Fruit fly (Drosophila melanogaster) whole organism, prepupa: ENCODE results near the gene skd.
A peak's percentile ranks its signal among the peaks of the same experiment; 100 is the strongest.

Experiments
- Blimp-1 ChIP-seq: fragments of 200-800 bp; sonication (Bioruptor generic); optimal IDR thresholded peaks from 3 replicates; lab custom pipeline; 2017; ENCODE audit warnings: missing biosample characterization, missing genetic modification characterization, mild to moderate bottlenecking, moderate library complexity, missing genetic modification reagents
- CG10631 ChIP-seq: fragments of 200-800 bp; sonication (Bioruptor generic); optimal IDR thresholded peaks from 2 replicates; lab custom pipeline; 2016; ENCODE audit warnings: missing biosample characterization, missing genetic modification characterization
- CG10669 ChIP-seq: fragments of 200-800 bp; sonication (Bioruptor generic); optimal IDR thresholded peaks from 3 replicates; lab custom pipeline; 2018; ENCODE audit warnings: missing biosample characterization, mild to moderate bottlenecking, missing genetic modification characterization, moderate library complexity
- CG11294 ChIP-seq: fragments of 200-800 bp; sonication (Bioruptor generic); IDR thresholded peaks from 2 replicates; pipeline ENCODE4 v1.3.6; 2022; ENCODE audit warnings: missing biosample characterization, missing genetic modification characterization
- CG15336 ChIP-seq: fragments of 200-800 bp; sonication (Bioruptor generic); IDR thresholded peaks from 2 replicates; pipeline ENCODE4 v1.3.6; 2022; ENCODE audit warnings: missing biosample characterization, missing genetic modification characterization
- CG1621 ChIP-seq: fragments of 200-800 bp; sonication (Bioruptor generic); optimal IDR thresholded peaks from 3 replicates; lab custom pipeline; 2018; ENCODE audit warnings: missing biosample characterization, mild to moderate bottlenecking, missing genetic modification characterization
- CG3032 ChIP-seq: fragments of 200-800 bp; optimal IDR thresholded peaks from 2 replicates; lab custom pipeline; 2019; ENCODE audit warnings: missing biosample characterization, mild to moderate bottlenecking, missing genetic modification characterization, moderate library complexity
- CG32006 ChIP-seq: fragments of 200-800 bp; sonication (Bioruptor generic); optimal IDR thresholded peaks from 3 replicates; lab custom pipeline; 2017; ENCODE audit warnings: missing biosample characterization, mild to moderate bottlenecking, missing genetic modification characterization
- CG3919 ChIP-seq: fragments of 200-800 bp; sonication (Bioruptor generic); optimal IDR thresholded peaks from 3 replicates; lab custom pipeline; 2016; ENCODE audit warnings: missing biosample characterization, missing genetic modification characterization
- CG4318 ChIP-seq: fragments of 200-800 bp; sonication (Bioruptor generic); optimal IDR thresholded peaks from 3 replicates; lab custom pipeline; 2017; ENCODE audit warnings: missing biosample characterization, mild to moderate bottlenecking, missing genetic modification characterization
- CG6276 ChIP-seq: fragments of 200-800 bp; sonication (Bioruptor generic); optimal IDR thresholded peaks from 2 replicates; lab custom pipeline; 2017; ENCODE audit warnings: missing biosample characterization, mild to moderate bottlenecking, missing genetic modification characterization
- CG6792 ChIP-seq: fragments of 200-800 bp; sonication (Bioruptor generic); optimal IDR thresholded peaks from 3 replicates; lab custom pipeline; 2016; ENCODE audit warnings: missing biosample characterization, missing genetic modification characterization
- CG6808 ChIP-seq: fragments of 200-800 bp; sonication (Bioruptor generic); optimal IDR thresholded peaks from 3 replicates; lab custom pipeline; 2017; ENCODE audit warnings: missing biosample characterization, missing genetic modification characterization, mild to moderate bottlenecking, moderate library complexity, missing genetic modification reagents
- CG6854 ChIP-seq: fragments of 200-800 bp; sonication (Bioruptor generic); optimal IDR thresholded peaks from 2 replicates; lab custom pipeline; 2017; ENCODE audit warnings: missing biosample characterization, mild to moderate bottlenecking, missing genetic modification characterization
- CG7368 ChIP-seq: fragments of 200-800 bp; sonication (Bioruptor generic); optimal IDR thresholded peaks from 3 replicates; lab custom pipeline; 2016; ENCODE audit warnings: missing biosample characterization, missing genetic modification characterization
- CG8119 ChIP-seq: fragments of 200-800 bp; sonication (Bioruptor generic); IDR thresholded peaks from 3 replicates; pipeline ENCODE4 v1.3.6; 2022; ENCODE audit warnings: missing biosample characterization, missing genetic modification characterization
- CG8319 ChIP-seq: fragments of 200-800 bp; sonication (Bioruptor generic); optimal IDR thresholded peaks from 3 replicates; lab custom pipeline; 2016; ENCODE audit warnings: missing biosample characterization, missing genetic modification characterization
- CG8632 ChIP-seq: fragments of 200-800 bp; sonication (Bioruptor generic); optimal IDR thresholded peaks from 3 replicates; lab custom pipeline; 2016; ENCODE audit warnings: missing biosample characterization, missing genetic modification characterization
- CG9139 ChIP-seq: fragments of 200-800 bp; sonication (Bioruptor generic); optimal IDR thresholded peaks from 3 replicates; lab custom pipeline; 2017; ENCODE audit warnings: missing biosample characterization, mild to moderate bottlenecking, missing genetic modification characterization
- Eip93F ChIP-seq: fragments of 200-800 bp; sonication (Bioruptor generic); optimal IDR thresholded peaks from 2 replicates; lab custom pipeline; 2016; ENCODE audit warnings: missing biosample characterization, mild to moderate bottlenecking, missing genetic modification characterization
- Ets96B ChIP-seq: fragments of 200-800 bp; optimal IDR thresholded peaks from 2 replicates; lab custom pipeline; 2019; ENCODE audit warnings: missing biosample characterization, mild to moderate bottlenecking, missing genetic modification characterization, moderate library complexity
- Gug ChIP-seq: fragments of 200-800 bp; sonication (Bioruptor generic); IDR thresholded peaks from 2 replicates; pipeline ENCODE4 v1.3.6; 2022; ENCODE audit warnings: missing biosample characterization, missing genetic modification characterization
- Hr38 ChIP-seq: sonication (Bioruptor generic); optimal IDR thresholded peaks from 2 replicates; lab custom pipeline; 2016; ENCODE audit warnings: missing biosample characterization, missing genetic modification characterization
- Hr39 ChIP-seq: fragments of 200-800 bp; sonication (Bioruptor generic); optimal IDR thresholded peaks from 2 replicates; lab custom pipeline; 2016; ENCODE audit warnings: missing biosample characterization, missing genetic modification characterization
- Hr4 ChIP-seq: fragments of 200-800 bp; sonication (Bioruptor generic); optimal IDR thresholded peaks from 3 replicates; lab custom pipeline; 2016; ENCODE audit warnings: missing biosample characterization, missing genetic modification characterization
- Lpt ChIP-seq: fragments of 200-800 bp; sonication (Bioruptor generic); optimal IDR thresholded peaks from 3 replicates; lab custom pipeline; 2016; ENCODE audit warnings: missing biosample characterization, missing genetic modification characterization
- Met ChIP-seq: fragments of 200-800 bp; sonication (Bioruptor generic); optimal IDR thresholded peaks from 3 replicates; lab custom pipeline; 2016; ENCODE audit warnings: missing biosample characterization, missing genetic modification characterization
- Smox ChIP-seq: fragments of 200-800 bp; sonication (Bioruptor generic); optimal IDR thresholded peaks from 3 replicates; lab custom pipeline; 2016; ENCODE audit warnings: missing biosample characterization, missing genetic modification characterization
- Sox102F ChIP-seq: fragments of 200-800 bp; sonication (Bioruptor generic); optimal IDR thresholded peaks from 2 replicates; lab custom pipeline; 2016; ENCODE audit warnings: missing biosample characterization, mild to moderate bottlenecking, missing genetic modification characterization
- Sox14 ChIP-seq: fragments of 200-800 bp; sonication (Bioruptor generic); optimal IDR thresholded peaks from 3 replicates; lab custom pipeline; 2016; ENCODE audit warnings: missing biosample characterization, missing genetic modification characterization
- achi ChIP-seq: fragments of 200-800 bp; sonication (Bioruptor generic); optimal IDR thresholded peaks from 3 replicates; lab custom pipeline; 2016; ENCODE audit warnings: missing biosample characterization, missing genetic modification characterization
- acj6 ChIP-seq: fragments of 200-800 bp; sonication (Bioruptor generic); optimal IDR thresholded peaks from 3 replicates; lab custom pipeline; 2016; ENCODE audit warnings: missing biosample characterization, missing genetic modification characterization
- cyc ChIP-seq: fragments of 200-800 bp; sonication (Bioruptor generic); optimal IDR thresholded peaks from 3 replicates; lab custom pipeline; 2016; ENCODE audit warnings: missing biosample characterization, missing genetic modification characterization
- dsx ChIP-seq: fragments of 200-800 bp; optimal IDR thresholded peaks from 3 replicates; lab custom pipeline; 2019; ENCODE audit warnings: missing biosample characterization, mild to moderate bottlenecking, missing genetic modification characterization, moderate library complexity; ENCODE audit not compliant: poor library complexity, severe bottlenecking
- eg ChIP-seq: fragments of 200-800 bp; sonication (Bioruptor generic); IDR thresholded peaks from 3 replicates; pipeline ENCODE4 v1.3.6; 2022; ENCODE audit warnings: missing biosample characterization, missing genetic modification characterization
- esn ChIP-seq: fragments of 200-800 bp; sonication (Bioruptor generic); optimal IDR thresholded peaks from 2 replicates; lab custom pipeline; 2016; ENCODE audit warnings: missing biosample characterization, mild to moderate bottlenecking, missing genetic modification characterization, moderate library complexity
- fd59A ChIP-seq: fragments of 200-800 bp; sonication (Bioruptor generic); optimal IDR thresholded peaks from 2 replicates; lab custom pipeline; 2017; ENCODE audit warnings: missing biosample characterization, mild to moderate bottlenecking, missing genetic modification characterization, missing genetic modification reagents
- fd85E ChIP-seq: fragments of 200-800 bp; sonication (Bioruptor generic); optimal IDR thresholded peaks from 3 replicates; lab custom pipeline; 2016; ENCODE audit warnings: missing biosample characterization, missing genetic modification characterization
- lz ChIP-seq: fragments of 200-800 bp; sonication (Bioruptor generic); optimal IDR thresholded peaks from 3 replicates; lab custom pipeline; 2016; ENCODE audit warnings: missing biosample characterization, missing genetic modification characterization
- net ChIP-seq: fragments of 200-800 bp; sonication (Bioruptor generic); optimal IDR thresholded peaks from 3 replicates; lab custom pipeline; 2016; ENCODE audit warnings: missing biosample characterization, missing genetic modification characterization
- pdm3 ChIP-seq: fragments of 200-800 bp; sonication (Bioruptor generic); optimal IDR thresholded peaks from 3 replicates; lab custom pipeline; 2016; ENCODE audit warnings: missing biosample characterization, missing genetic modification characterization
- salr ChIP-seq, 2 experiments: fragments of 200-800 bp; sonication (Bioruptor generic); optimal IDR thresholded peaks; 3 replicates each; lab custom pipeline; 2016 to 2018; ENCODE audit warnings: missing biosample characterization in 2 of 2, missing genetic modification characterization in 2 of 2, mild to moderate bottlenecking in 1 of 2
- spab ChIP-seq: fragments of 200-800 bp; sonication (Bioruptor generic); optimal IDR thresholded peaks from 2 replicates; lab custom pipeline; 2017; ENCODE audit warnings: missing biosample characterization, mild to moderate bottlenecking, missing genetic modification characterization, missing genetic modification reagents
- ss ChIP-seq, 2 experiments: fragments of 200-800 bp; sonication (Bioruptor generic); optimal IDR thresholded peaks; 2 replicates in 1 of 2; 3 replicates in 1 of 2; lab custom pipeline; 2017 to 2018; ENCODE audit warnings: mild to moderate bottlenecking in 2 of 2, missing biosample characterization in 2 of 2, missing genetic modification characterization in 2 of 2, moderate library complexity in 1 of 2
- svp ChIP-seq: fragments of 200-800 bp; sonication (Bioruptor generic); peaks from one replicate; lab custom pipeline; 2016; ENCODE audit warnings: missing biosample characterization, missing genetic modification characterization
- vri ChIP-seq: fragments of 200-800 bp; sonication (Bioruptor generic); optimal IDR thresholded peaks from 3 replicates; lab custom pipeline; 2016; ENCODE audit warnings: missing biosample characterization, mild to moderate bottlenecking, missing genetic modification characterization

Gene skd

dm6 chr3L:20951477-20952120 lies 75.6 kb downstream of the skd start (continued):
- no peak for TF ChIP-seq Blimp-1 (GFP tag; lab: Kevin White, UChicago)
- peak; percentile 64 for TF ChIP-seq Smox (GFP tag; lab: Kevin White, UChicago)
- TF ChIP-seq CG6808 = peak; percentile 76
- TF ChIP-seq Sox14 (GFP tag; lab: Kevin White, UChicago) = peak; percentile 86
- TF ChIP-seq CG6854 (GFP tag; lab: Kevin White, UChicago) = peak; percentile 65
- peak; percentile 81 for TF ChIP-seq CG8319 (GFP tag; lab: Kevin White, UChicago)
- peak; percentile 91 for TF ChIP-seq CG3919 (GFP tag; lab: Kevin White, UChicago)
- TF ChIP-seq CG15336 = peak; percentile 80
- no peak for TF ChIP-seq Eip93F
- peak; percentile 70 for TF ChIP-seq Lpt
- TF ChIP-seq Ets96B (tag; lab: Kevin White, UChicago) = peak; percentile 89
- TF ChIP-seq Met (GFP tag; lab: Kevin White, UChicago) = peak; percentile 76
- TF ChIP-seq spab (GFP tag; lab: Kevin White, UChicago) = peak; percentile 80
- TF ChIP-seq achi (GFP tag; lab: Kevin White, UChicago) = peak; percentile 86
- peak; percentile 88 for TF ChIP-seq acj6 (GFP tag; lab: Kevin White, UChicago)
- TF ChIP-seq CG10631 (GFP tag; lab: Kevin White, UChicago) = peak; percentile 93
- TF ChIP-seq esn = peak; percentile 61
- peak; percentile 69 for TF ChIP-seq lz (GFP tag; lab: Kevin White, UChicago)
- peak; percentile 74 for TF ChIP-seq Hr39 (GFP tag; lab: Kevin White, UChicago)
- TF ChIP-seq fd59A = peak; percentile 84
- TF ChIP-seq CG6792 (GFP tag; lab: Kevin White, UChicago) = peak; percentile 78

DNA sequence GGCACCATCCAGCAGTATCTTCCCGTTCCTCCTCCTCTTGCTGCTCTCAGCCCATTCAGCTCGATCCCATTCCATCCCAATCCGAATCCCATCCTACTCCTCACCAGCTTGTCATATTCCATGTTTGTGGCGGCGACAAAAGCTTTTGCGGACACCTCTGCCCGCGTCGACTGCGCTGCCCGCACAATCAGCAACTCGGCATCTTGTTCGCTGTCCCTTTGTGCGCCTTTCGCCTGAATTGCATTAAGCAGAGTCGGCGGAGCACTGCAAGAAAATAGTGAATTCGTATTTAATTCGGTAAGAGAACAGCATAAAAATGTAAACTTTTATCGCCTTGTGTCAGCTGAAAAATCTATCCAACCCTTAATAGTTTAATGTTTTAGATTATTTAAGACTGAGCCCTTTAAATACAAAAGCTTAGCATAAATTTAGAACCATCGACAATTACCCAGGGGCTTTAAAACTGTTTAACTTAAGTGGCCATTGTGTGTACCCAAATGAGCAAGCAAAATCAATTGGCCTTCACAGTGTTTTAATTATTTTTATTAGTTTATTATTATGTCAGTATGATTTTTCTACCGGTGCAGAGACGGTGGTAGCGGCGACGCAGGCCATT lies 76.6 kb downstream of the skd start:
- TF ChIP-seq CG8119 (GFP tag; lab: Robert Waterston, UW) (peak; percentile 88), lz (GFP tag; lab: Kevin White, UChicago) (peak; percentile 90), fd85E (GFP tag; lab: Kevin White, UChicago) (peak; percentile 6), dsx (GFP tag; lab: Kevin White, UChicago) (peak; percentile 93), CG9139 (GFP tag; lab: Kevin White, UChicago) (peak; percentile 87), CG3032 (tag; lab: Kevin White, UChicago) (peak; percentile 97), net (GFP tag; lab: Kevin White, UChicago) (peak; percentile 89), svp (GFP tag; lab: Kevin White, UChicago) (peak; percentile 97), CG10631 (GFP tag; lab: Kevin White, UChicago) (peak; percentile 94), CG7368 (GFP tag; lab: Kevin White, UChicago) (peak; percentile 78), vri (peak; percentile 65), pdm3 (GFP tag; lab: Kevin White, UChicago) (peak; percentile 94), CG4318 (GFP tag; lab: Kevin White, UChicago) (peak; percentile 88), Hr38 (GFP tag; lab: Kevin White, UChicago) (no peak), cyc (GFP tag; lab: Kevin White, UChicago) (peak; percentile 87), Sox102F (GFP tag; lab: Kevin White, UChicago) (peak; percentile 86), CG1621 (tag; lab: Kevin White, UChicago) (peak; percentile 84), CG15336 (peak; percentile 83), esn (peak; percentile 94), CG8319 (GFP tag; lab: Kevin White, UChicago) (peak; percentile 90), Hr4 (GFP tag; lab: Kevin White, UChicago) (peak; percentile 88), CG8632 (GFP tag; lab: Kevin White, UChicago) (peak; percentile 91), salr (GFP tag; optimal IDR thresholded peaks at IDR 0.05; lab: Kevin White, UChicago) (peak; percentile 84 to 94), acj6 (GFP tag; lab: Kevin White, UChicago) (peak; percentile 94), CG10669 (GFP tag; lab: Kevin White, UChicago) (peak; percentile 96), CG11294 (GFP tag; lab: Robert Waterston, UW) (peak; percentile 43; the same call in 1 of the 2 replicates), spab (GFP tag; lab: Kevin White, UChicago) (peak; percentile 98), Eip93F (peak; percentile 63), CG32006 (GFP tag; lab: Kevin White, UChicago) (peak; percentile 94), Sox14 (GFP tag; lab: Kevin White, UChicago) (peak; percentile 94), eg (GFP tag; lab: Robert Waterston, UW) (peak; percentile 61), CG6276 (GFP tag; lab: Kevin White, UChicago) (peak; percentile 83), CG3919 (GFP tag; lab: Kevin White, UChicago) (peak; percentile 96), CG6808 (peak; percentile 96), Gug (GFP tag; lab: Robert Waterston, UW) (peak; percentile 72), Lpt (peak; percentile 71), ss (GFP tag; optimal IDR thresholded peaks at IDR 0.05; lab: Kevin White, UChicago) (peak; percentile 91 to 96)
